Fruit fly (Drosophila melanogaster): ENCODE data around the gene CG42266.

Gene CG42266

dm6 chr2L:16310648-16311047 is 29.5 kb downstream of the CG42266 start, which contains the start of the genes cni and fzy (continued):
- TF ChIP-seq sima (GFP tag; optimal IDR thresholded peaks at IDR 0.05) = no peak
- peak; percentile 83 for TF ChIP-seq YL-1 (GFP tag; optimal IDR thresholded peaks at IDR 0.05)
- no peak for TF ChIP-seq CG4707 (GFP tag; optimal IDR thresholded peaks at IDR 0.05)
- no peak for TF ChIP-seq CG7372 (GFP tag; IDR thresholded peaks at IDR 0.05)
- TF ChIP-seq fru (optimal IDR thresholded peaks at IDR 0.05) = no peak
- TF ChIP-seq sisA (GFP tag; IDR thresholded peaks at IDR 0.05) = peak; percentile 39; the same call in 1 of the 2 replicates
- TF ChIP-seq HLH54F (GFP tag; optimal IDR thresholded peaks at IDR 0.05) = no peak
- peak; percentile 8 for TF ChIP-seq PHDP (tag; optimal IDR thresholded peaks at IDR 0.05)
- TF ChIP-seq Bteb2 (GFP tag; optimal IDR thresholded peaks at IDR 0.05) = no peak
- no peak for TF ChIP-seq CG32767 (GFP tag; IDR thresholded peaks at IDR 0.05)
- TF ChIP-seq jing (GFP tag; optimal IDR thresholded peaks at IDR 0.05) = no peak
- TF ChIP-seq jigr1 (GFP tag; IDR thresholded peaks at IDR 0.05) = no peak
- no peak for TF ChIP-seq pan (optimal IDR thresholded peaks at IDR 0.05)
- TF ChIP-seq pan (GFP tag; optimal IDR thresholded peaks at IDR 0.05 in 1 of 2, IDR thresholded peaks at IDR 0.05 in 1 of 2) = no peak
- peak; percentile 73 for TF ChIP-seq nmo (GFP tag; optimal IDR thresholded peaks at IDR 0.05)
- TF ChIP-seq wdn (GFP tag; IDR thresholded peaks at IDR 0.05) = no peak
- TF ChIP-seq CG17802 (tag; optimal IDR thresholded peaks at IDR 0.05) = no peak
- TF ChIP-seq D19A (tag; optimal IDR thresholded peaks at IDR 0.05) = no peak
- TF ChIP-seq CG32532 (GFP tag; IDR thresholded peaks at IDR 0.05) = 0 out of 2 replicates have a peak, but pooled peaks have one; percentile 15
- TF ChIP-seq hth (optimal IDR thresholded peaks at IDR 0.05) = no peak
- peak in 1 of 2 experiments; percentile 48 for TF ChIP-seq dpn (GFP tag; optimal IDR thresholded peaks at IDR 0.05)
- peak; percentile 37; the same call in 1 of the 2 replicates for TF ChIP-seq unc-4 (GFP tag; IDR thresholded peaks at IDR 0.05; ENCODE audit: partially characterized antibody)
- peak; percentile 48 for TF ChIP-seq Hsf (GFP tag; optimal IDR thresholded peaks at IDR 0.05)
- TF ChIP-seq Hr3 (GFP tag; optimal IDR thresholded peaks at IDR 0.05) = peak; percentile 27
- TF ChIP-seq stwl (tag; optimal IDR thresholded peaks at IDR 0.05) = peak; percentile 69
- TF ChIP-seq CG4854 (GFP tag; optimal IDR thresholded peaks at IDR 0.05) = no peak
- TF ChIP-seq pho (GFP tag; optimal IDR thresholded peaks at IDR 0.05) = no peak
- peak; percentile 82 for TF ChIP-seq sens (GFP tag)
- TF ChIP-seq crol (GFP tag; IDR thresholded peaks at IDR 0.05) = no peak
- peak; percentile 38; the same call in 1 of the 3 replicates for TF ChIP-seq CG17361 (GFP tag; IDR thresholded peaks at IDR 0.05)
- no peak for TF ChIP-seq stc (GFP tag; IDR thresholded peaks at IDR 0.05)
- TF ChIP-seq nom (GFP tag; optimal IDR thresholded peaks at IDR 0.05) = no peak
- TF ChIP-seq CG9797 (GFP tag; optimal IDR thresholded peaks at IDR 0.05) = peak; percentile 98
- no peak for TF ChIP-seq tna (GFP tag; IDR thresholded peaks at IDR 0.05; ENCODE audit: partially characterized antibody)
- no peak for TF ChIP-seq D (optimal IDR thresholded peaks at IDR 0.05)
- no peak for TF ChIP-seq D (GFP tag; optimal IDR thresholded peaks at IDR 0.05)
- peak; percentile 53 for TF ChIP-seq Sry-δ (GFP tag; optimal IDR thresholded peaks at IDR 0.05)
- no peak for TF ChIP-seq CG6175 (GFP tag; IDR thresholded peaks at IDR 0.05)
- TF ChIP-seq TFAM (GFP tag; optimal IDR thresholded peaks at IDR 0.05) = no peak
- TF ChIP-seq pum (GFP tag; optimal IDR thresholded peaks at IDR 0.05) = no peak
- no peak for TF ChIP-seq CG7556 (GFP tag; optimal IDR thresholded peaks at IDR 0.05)
- peak; percentile 43; the same call in 1 of the 3 replicates for TF ChIP-seq CG16813 (GFP tag; IDR thresholded peaks at IDR 0.05; ENCODE audit: partially characterized antibody)
- no peak for TF ChIP-seq sr (GFP tag; IDR thresholded peaks at IDR 0.05)
- TF ChIP-seq dmrt11E (tag; optimal IDR thresholded peaks at IDR 0.05) = peak; percentile 21
- peak; percentile 62 for TF ChIP-seq BEAF-32 (GFP tag; optimal IDR thresholded peaks at IDR 0.05)
- 0 out of 2 replicates have a peak, but pooled peaks have one; percentile 10 for TF ChIP-seq bbx (GFP tag; IDR thresholded peaks at IDR 0.05; ENCODE audit: partially characterized antibody)
- TF ChIP-seq shn (GFP tag; optimal IDR thresholded peaks at IDR 0.05) = no peak
- no peak for TF ChIP-seq CG3065 (GFP tag; optimal IDR thresholded peaks at IDR 0.05)
- TF ChIP-seq E2f1 (GFP tag; IDR thresholded peaks at IDR 0.05) = no peak
- no peak for TF ChIP-seq ase (GFP tag; IDR thresholded peaks at IDR 0.05)
- TF ChIP-seq eve (GFP tag; optimal IDR thresholded peaks at IDR 0.05) = no peak
- no peak for TF ChIP-seq Dad (GFP tag; optimal IDR thresholded peaks at IDR 0.05)
- peak; percentile 88 for TF ChIP-seq CG2116 (GFP tag; optimal IDR thresholded peaks at IDR 0.05)

All from whole organism, embryonic.